Fruit fly (Drosophila melanogaster) whole organism: Measurements from ENCODE around the gene Sap-r.

Experiments
- CG8478 ChIP-seq: fragments of >200 bp; optimal IDR thresholded peaks from 2 replicates; lab custom pipeline; 2018; ENCODE audit warnings: inconsistent platforms
- EcR ChIP-seq, 2 experiments: fragments of >200 bp; optimal IDR thresholded peaks; 2 replicates each; lab custom pipeline; 2017; ENCODE audit warnings: missing biosample characterization in 2 of 2, missing genetic modification characterization in 2 of 2, missing genetic modification reagents in 2 of 2
- pan ChIP-seq: fragments of >200 bp; optimal IDR thresholded peaks from 2 replicates; lab custom pipeline; 2017
- psq ChIP-seq: fragments of >200 bp; optimal IDR thresholded peaks from 2 replicates; lab custom pipeline; 2017

DNA sequence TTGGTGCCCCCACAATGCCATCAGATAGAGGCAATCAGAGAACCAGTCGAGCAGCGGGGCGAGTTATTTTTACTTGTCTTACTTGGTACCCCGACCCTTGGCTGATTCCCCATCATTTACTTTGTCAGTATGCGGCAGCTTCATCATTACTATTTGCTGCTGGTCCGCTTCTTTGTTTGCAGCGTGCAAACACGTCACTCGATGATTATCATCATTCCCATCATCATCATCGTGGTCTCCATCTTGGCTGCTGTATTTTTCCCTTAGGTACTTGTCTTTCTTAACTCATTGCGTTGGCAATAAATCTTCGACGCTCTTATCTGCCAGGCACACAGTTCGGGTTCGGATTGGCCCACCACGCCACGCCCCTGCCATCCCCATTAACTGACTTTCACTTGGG, 43.2 kb upstream of the Sap-r start:
- TF ChIP-seq CG8478 (lab: Kevin White, UChicago) (no peak), pan (lab: Kevin White, UChicago) (no peak), EcR (GFP tag; optimal IDR thresholded peaks at IDR 0.05; lab: Kevin White, UChicago) (no peak), psq (lab: Kevin White, UChicago) (no peak)
